Worm (Caenorhabditis elegans): Measurements from ENCODE around the gene F08H9.2.

The F08H9.2 gene

ce11 chrV:14433584-14433983 is 26.9 kb upstream of the F08H9.2 start:
- no peak for TF ChIP-seq pqm-1 (tag; optimal IDR thresholded peaks at IDR 0.05)
- no peak for TF ChIP-seq lin-13 (GFP tag; optimal IDR thresholded peaks at IDR 0.05)
- no peak for TF ChIP-seq vab-7 (GFP tag; IDR thresholded peaks at IDR 0.05)
- TF ChIP-seq nhr-28 (tag; optimal IDR thresholded peaks at IDR 0.05), result no peak
- TF ChIP-seq skn-1 (tag; optimal IDR thresholded peaks at IDR 0.05), result no peak
- TF ChIP-seq mxl-2 (GFP tag; conservative IDR thresholded peaks at IDR 0.05), result no peak
- TF ChIP-seq daf-19 (GFP tag; conservative IDR thresholded peaks at IDR 0.05), result no peak
- no peak for TF ChIP-seq pha-4 (GFP tag; IDR thresholded peaks at IDR 0.05)
- no peak for TF ChIP-seq pha-4 (tag; optimal IDR thresholded peaks at IDR 0.05)
- no peak for TF ChIP-seq saeg-2 (GFP tag; IDR thresholded peaks at IDR 0.05)
- no peak for TF ChIP-seq daf-8 (GFP tag; IDR thresholded peaks at IDR 0.05)
- TF ChIP-seq ctbp-1 (GFP tag; IDR thresholded peaks at IDR 0.05), result no peak
- no peak for TF ChIP-seq nhr-10 (tag; optimal IDR thresholded peaks at IDR 0.05)
- no peak for TF ChIP-seq fos-1 (tag; optimal IDR thresholded peaks at IDR 0.05)

ce11 chrV:14436195-14436594 is 24.3 kb upstream of the F08H9.2 start:
- TF ChIP-seq nhr-41 (GFP tag; IDR thresholded peaks at IDR 0.05), result no peak
- TF ChIP-seq ceh-32 (tag; optimal IDR thresholded peaks at IDR 0.05; ENCODE audit: poor library complexity), result no peak
- no peak for TF ChIP-seq ama-1 (optimal IDR thresholded peaks at IDR 0.05)
- no peak for TF ChIP-seq nhr-111 (GFP tag; optimal IDR thresholded peaks at IDR 0.05)
- TF ChIP-seq Y75B8A.6 (GFP tag; IDR thresholded peaks at IDR 0.05), result no peak
- no peak for TF ChIP-seq mdt-29 (GFP tag; IDR thresholded peaks at IDR 0.05)
- TF ChIP-seq lin-15B (tag; optimal IDR thresholded peaks at IDR 0.05), result no peak
- no peak for TF ChIP-seq zip-2 (tag; optimal IDR thresholded peaks at IDR 0.05)
- TF ChIP-seq lin-38 (GFP tag; IDR thresholded peaks at IDR 0.05), result no peak
- TF ChIP-seq nhr-25 (tag; optimal IDR thresholded peaks at IDR 0.05; ENCODE audit: borderline replicate concordance, insufficient read depth), result no peak
- no peak for TF ChIP-seq snpc-1.2 (GFP tag; IDR thresholded peaks at IDR 0.05)
- no peak for TF ChIP-seq nhr-237 (tag; optimal IDR thresholded peaks at IDR 0.05)
- TF ChIP-seq attf-4 (tag; optimal IDR thresholded peaks at IDR 0.05), result no peak
- TF ChIP-seq gei-8 (GFP tag; optimal IDR thresholded peaks at IDR 0.05), result no peak
- no peak for TF ChIP-seq nhr-77 (tag; optimal IDR thresholded peaks at IDR 0.05)
- TF ChIP-seq F26F4.8 (GFP tag; conservative IDR thresholded peaks at IDR 0.05), result no peak
- no peak for TF ChIP-seq nhr-102 (tag; optimal IDR thresholded peaks at IDR 0.05)
- TF ChIP-seq ceh-28 (tag; optimal IDR thresholded peaks at IDR 0.05), result no peak
- TF ChIP-seq mes-2 (tag; optimal IDR thresholded peaks at IDR 0.05; ENCODE audit: poor library complexity, severe bottlenecking), result no peak

ce11 chrV:14437355-14437754 is 23.1 kb upstream of the F08H9.2 start:
- TF ChIP-seq aha-1 (tag), result peak; percentile 11
- TF ChIP-seq nhr-6 (tag; optimal IDR thresholded peaks at IDR 0.05), result no peak
- TF ChIP-seq hlh-30 (tag; optimal IDR thresholded peaks at IDR 0.05; ENCODE audit: insufficient read depth), result no peak

ce11 chrV:14438099-14438739 is 22.2 kb upstream of the F08H9.2 start:
- peak; percentile 91 for TF ChIP-seq aha-1 (tag)
- peak in 1 of 2 experiments; percentile 57 for TF ChIP-seq unc-62 (GFP tag; optimal IDR thresholded peaks at IDR 0.05 in 1 of 2)
- no peak for TF ChIP-seq unc-62 (tag; optimal IDR thresholded peaks at IDR 0.05)
- TF ChIP-seq unc-39 (tag; optimal IDR thresholded peaks at IDR 0.05), result no peak
